Worm (Caenorhabditis elegans) whole organism, young adult: ENCODE data around the gene fbxc-54.

ENCODE experiments used
- Y95B8A.8 ChIP-seq: fragments of 200-800 bp; sonication (Bioruptor generic); IDR thresholded peaks from 2 replicates; pipeline ENCODE4 v1.3.6; 2022; ENCODE audit warnings: missing genetic modification reagents, missing genetic modification characterization, missing compliant biosample characterization
- ama-1 ChIP-seq, 3 experiments: fragments of 150-350 bp in 1 of 3; sonication (generic microtip) in 2 of 3; optimal IDR thresholded peaks; 2 replicates each; lab custom pipeline; 2014 to 2018; ENCODE audit warnings: missing biosample characterization in 2 of 3, missing genetic modification characterization in 2 of 3, missing genetic modification reagents in 2 of 3
- hlh-12 ChIP-seq: sonication (generic microtip); optimal IDR thresholded peaks from 2 replicates; lab custom pipeline; 2016; ENCODE audit warnings: missing genetic modification characterization, missing compliant biosample characterization
- lir-1 ChIP-seq: fragments of 200-800 bp; sonication (Bioruptor generic); conservative IDR thresholded peaks from 2 replicates; pipeline ENCODE4 v1.3.6; 2022; ENCODE audit warnings: missing genetic modification reagents, missing genetic modification characterization, missing compliant biosample characterization

DNA sequence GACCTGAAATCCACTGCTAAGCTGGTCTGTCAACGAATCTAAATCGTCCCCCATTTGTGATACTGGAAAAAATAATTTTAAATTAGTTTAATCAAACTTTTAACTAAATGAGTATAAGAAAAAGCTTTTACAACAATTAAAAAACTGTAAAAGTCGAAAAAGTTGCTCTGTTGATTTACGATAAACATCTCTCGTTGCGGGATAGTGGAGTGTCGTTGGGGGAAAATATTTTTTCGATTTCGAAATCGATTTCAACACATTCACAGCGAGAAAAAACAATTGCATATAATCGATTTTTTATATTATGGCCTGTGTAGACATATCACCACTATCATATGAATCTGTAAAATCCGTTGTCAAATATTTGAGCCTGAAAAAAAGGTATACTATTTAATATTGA is at the start of gene fbxc-54, which contains the start of gene F23F1.5:
- TF ChIP-seq Y95B8A.8 (GFP tag; lab: Robert Waterston, UW): no peak
- no peak for TF ChIP-seq lir-1 (GFP tag; lab: Robert Waterston, UW)
- no peak for TF ChIP-seq hlh-12 (tag; lab: Kevin White, UChicago)
- no peak for TF ChIP-seq ama-1 (optimal IDR thresholded peaks at IDR 0.05; lab: Kevin White, UChicago)
- no peak for TF ChIP-seq ama-1 (GFP tag; optimal IDR thresholded peaks at IDR 0.05; lab: Kevin White, UChicago)
